Fruit fly (Drosophila melanogaster): ENCODE data around the gene CG33985.

- TF ChIP-seq MBD-R2 (GFP tag; IDR thresholded peaks at IDR 0.05) (no peak), Nf-YA (GFP tag; IDR thresholded peaks at IDR 0.05) (no peak), Rx (GFP tag; IDR thresholded peaks at IDR 0.05) (no peak), btn (GFP tag; optimal IDR thresholded peaks at IDR 0.05) (no peak), CG2120 (GFP tag; optimal IDR thresholded peaks at IDR 0.05) (no peak)
Observed at dm6 chr3L:15531423-15532325, 5.1 kb upstream of the CG33985 start, which contains the start of gene CG43248.

Data from whole organism, embryonic.